Fruit fly (Drosophila melanogaster) whole organism, embryonic: Measurements from ENCODE around the gene CG10581.

Experiments used
- Adf1 ChIP-seq: fragments of 200-800 bp; sonication (Bioruptor generic); IDR thresholded peaks from 2 replicates; pipeline ENCODE4 v1.3.6; 2022; ENCODE audit warnings: missing biosample characterization, missing genetic modification characterization
- CG12391 ChIP-seq: fragments of 200-800 bp; sonication (Bioruptor generic); optimal IDR thresholded peaks from 3 replicates; lab custom pipeline; 2018; ENCODE audit warnings: missing biosample characterization, mild to moderate bottlenecking, missing genetic modification characterization, moderate library complexity
- CG13296 ChIP-seq: fragments of 200-800 bp; sonication (Bioruptor generic); optimal IDR thresholded peaks from 3 replicates; lab custom pipeline; 2018; ENCODE audit warnings: missing biosample characterization, mild to moderate bottlenecking, missing genetic modification characterization
- CG13424 ChIP-seq: fragments of 200-800 bp; sonication (Bioruptor generic); optimal IDR thresholded peaks from 2 replicates; lab custom pipeline; 2019; ENCODE audit warnings: missing biosample characterization, mild to moderate bottlenecking, missing genetic modification characterization, moderate library complexity
- CG15269 ChIP-seq: fragments of 200-800 bp; sonication (Bioruptor generic); optimal IDR thresholded peaks from 2 replicates; lab custom pipeline; 2018; ENCODE audit warnings: missing biosample characterization, mild to moderate bottlenecking, missing genetic modification characterization, moderate library complexity
- CG15514 ChIP-seq: fragments of 200-800 bp; sonication (Bioruptor generic); optimal IDR thresholded peaks from 3 replicates; lab custom pipeline; 2017; ENCODE audit warnings: missing biosample characterization, missing genetic modification characterization, mild to moderate bottlenecking, moderate library complexity, missing genetic modification reagents
- CG16813 ChIP-seq: fragments of 200-800 bp; sonication (Bioruptor generic); IDR thresholded peaks from 3 replicates; pipeline ENCODE4 v1.3.6; 2022; ENCODE audit warnings: missing biosample characterization, missing genetic modification characterization; ENCODE audit not compliant: partially characterized antibody
- CG17361 ChIP-seq: fragments of 200-800 bp; sonication (Bioruptor generic); IDR thresholded peaks from 3 replicates; pipeline ENCODE4 v1.3.6; 2022; ENCODE audit warnings: missing biosample characterization, missing genetic modification characterization
- CG17568 ChIP-seq: fragments of 200-800 bp; sonication (Bioruptor generic); optimal IDR thresholded peaks from 2 replicates; lab custom pipeline; 2018; ENCODE audit warnings: missing biosample characterization, mild to moderate bottlenecking, missing genetic modification characterization, moderate library complexity
- CG17802 ChIP-seq: fragments of 200-800 bp; sonication (Bioruptor generic); optimal IDR thresholded peaks from 2 replicates; lab custom pipeline; 2018; ENCODE audit warnings: missing biosample characterization, mild to moderate bottlenecking, missing genetic modification characterization, moderate library complexity
- CG18262 ChIP-seq: fragments of 200-800 bp; optimal IDR thresholded peaks from 3 replicates; lab custom pipeline; 2019; ENCODE audit warnings: missing biosample characterization, mild to moderate bottlenecking, missing genetic modification characterization, moderate library complexity
- CG2202 ChIP-seq: fragments of 200-800 bp; sonication (Bioruptor generic); optimal IDR thresholded peaks from 2 replicates; lab custom pipeline; 2018; ENCODE audit warnings: missing biosample characterization, mild to moderate bottlenecking, missing genetic modification characterization
- CG3407 ChIP-seq: fragments of 200-800 bp; sonication (Bioruptor generic); optimal IDR thresholded peaks from 2 replicates; lab custom pipeline; 2018; ENCODE audit warnings: missing biosample characterization, mild to moderate bottlenecking, missing genetic modification characterization
- CG4730 ChIP-seq: fragments of 200-800 bp; sonication (Bioruptor generic); IDR thresholded peaks from 2 replicates; pipeline ENCODE4 v1.3.6; 2022; ENCODE audit warnings: missing biosample characterization, missing genetic modification characterization
- CG6654 ChIP-seq: fragments of 200-800 bp; sonication (Bioruptor generic); optimal IDR thresholded peaks from 2 replicates; lab custom pipeline; 2017; ENCODE audit warnings: missing biosample characterization, mild to moderate bottlenecking, missing genetic modification characterization
- CG6683 ChIP-seq: fragments of 200-800 bp; sonication (Bioruptor generic); optimal IDR thresholded peaks from 2 replicates; lab custom pipeline; 2017; ENCODE audit warnings: missing biosample characterization, mild to moderate bottlenecking, missing genetic modification characterization, missing genetic modification reagents
- CG9817 ChIP-seq: fragments of 200-800 bp; sonication (Bioruptor generic); optimal IDR thresholded peaks from 2 replicates; lab custom pipeline; 2018; ENCODE audit warnings: missing biosample characterization, mild to moderate bottlenecking, missing genetic modification characterization, moderate library complexity
- CHES-1-like ChIP-seq: fragments of 200-800 bp; sonication (Bioruptor generic); optimal IDR thresholded peaks from 2 replicates; lab custom pipeline; 2016; ENCODE audit warnings: missing biosample characterization, missing genetic modification characterization
- E2f2 ChIP-seq: fragments of 200-800 bp; sonication (Bioruptor generic); IDR thresholded peaks from 2 replicates; pipeline ENCODE4 v1.3.6; 2022; ENCODE audit warnings: missing biosample characterization, missing genetic modification characterization
- Hsf ChIP-seq: fragments of 200-800 bp; sonication (Bioruptor generic); optimal IDR thresholded peaks from 3 replicates; lab custom pipeline; 2016; ENCODE audit warnings: missing biosample characterization, missing genetic modification characterization
- Mad ChIP-seq: fragments of 200-800 bp; sonication (Bioruptor generic); optimal IDR thresholded peaks from 2 replicates; lab custom pipeline; 2016; ENCODE audit warnings: missing biosample characterization, missing genetic modification characterization
- Meics ChIP-seq: fragments of 200-800 bp; sonication (Bioruptor generic); optimal IDR thresholded peaks from 2 replicates; lab custom pipeline; 2017; ENCODE audit warnings: missing biosample characterization, mild to moderate bottlenecking, missing genetic modification characterization
- Mrtf ChIP-seq: fragments of 200-800 bp; sonication (Bioruptor generic); IDR thresholded peaks from 3 replicates; pipeline ENCODE4 v1.3.6; 2022; ENCODE audit warnings: missing biosample characterization, missing genetic modification characterization
- Myb ChIP-seq: fragments of 200-800 bp; sonication (Bioruptor generic); optimal IDR thresholded peaks from 2 replicates; lab custom pipeline; 2016; ENCODE audit warnings: missing biosample characterization, missing genetic modification characterization
- NC2β ChIP-seq: fragments of 200-800 bp; sonication (Bioruptor generic); optimal IDR thresholded peaks from 2 replicates; lab custom pipeline; 2016; ENCODE audit warnings: missing biosample characterization, missing genetic modification characterization
- Neu2 ChIP-seq: fragments of 200-800 bp; sonication (Bioruptor generic); optimal IDR thresholded peaks from 3 replicates; lab custom pipeline; 2016; ENCODE audit warnings: missing biosample characterization, missing genetic modification characterization, borderline replicate concordance
- Nf-YA ChIP-seq: fragments of 200-800 bp; sonication (Bioruptor generic); IDR thresholded peaks from 2 replicates; pipeline ENCODE4 v1.3.6; 2022; ENCODE audit warnings: missing biosample characterization, missing genetic modification characterization
- Pdp1 ChIP-seq, 2 experiments: fragments of 200-800 bp; sonication (Bioruptor generic); optimal IDR thresholded peaks; 3 replicates each; lab custom pipeline; 2016; ENCODE audit warnings: missing biosample characterization in 2 of 2, missing genetic modification characterization in 2 of 2, mild to moderate bottlenecking in 1 of 2, moderate library complexity in 1 of 2
- Ssrp ChIP-seq: fragments of 200-800 bp; sonication (Bioruptor generic); optimal IDR thresholded peaks from 2 replicates; lab custom pipeline; 2018; ENCODE audit warnings: missing biosample characterization, mild to moderate bottlenecking, missing genetic modification characterization, moderate library complexity
- Xbp1 ChIP-seq: fragments of 200-800 bp; sonication (Bioruptor generic); optimal IDR thresholded peaks from 3 replicates; lab custom pipeline; 2016; ENCODE audit warnings: missing biosample characterization, mild to moderate bottlenecking, missing genetic modification characterization
- Xrp1 ChIP-seq: fragments of 200-800 bp; sonication (Bioruptor generic); IDR thresholded peaks from 2 replicates; pipeline ENCODE4 v1.3.6; 2022; ENCODE audit warnings: missing biosample characterization, missing genetic modification characterization
- cato ChIP-seq: fragments of 200-800 bp; sonication (Bioruptor generic); optimal IDR thresholded peaks from 2 replicates; lab custom pipeline; 2016; ENCODE audit warnings: missing biosample characterization, missing genetic modification characterization, borderline replicate concordance
- dati ChIP-seq: fragments of 200-800 bp; sonication (Bioruptor generic); IDR thresholded peaks from 2 replicates; pipeline ENCODE4 v1.3.6; 2022; ENCODE audit warnings: missing biosample characterization, missing genetic modification characterization
- disco-r ChIP-seq: fragments of 200-800 bp; sonication (Bioruptor generic); optimal IDR thresholded peaks from 2 replicates; lab custom pipeline; 2016; ENCODE audit warnings: missing biosample characterization, missing genetic modification characterization
- dpn ChIP-seq, 2 experiments: fragments of 200-800 bp; sonication (Bioruptor generic); optimal IDR thresholded peaks; 3 replicates each; lab custom pipeline; 2016; ENCODE audit warnings: missing biosample characterization in 2 of 2, missing genetic modification characterization in 2 of 2
- gce ChIP-seq: fragments of 200-800 bp; sonication (Bioruptor generic); IDR thresholded peaks from 3 replicates; pipeline ENCODE4 v1.3.6; 2022; ENCODE audit warnings: missing biosample characterization, missing genetic modification characterization
- jing ChIP-seq: fragments of 200-800 bp; sonication (Bioruptor generic); optimal IDR thresholded peaks from 2 replicates; lab custom pipeline; 2018; ENCODE audit warnings: missing biosample characterization, mild to moderate bottlenecking, missing genetic modification characterization
- kah ChIP-seq: fragments of 200-800 bp; sonication (Bioruptor generic); optimal IDR thresholded peaks from 2 replicates; lab custom pipeline; 2018; ENCODE audit warnings: missing biosample characterization, mild to moderate bottlenecking, missing genetic modification characterization
- kay ChIP-seq: fragments of 200-800 bp; sonication (Bioruptor generic); optimal IDR thresholded peaks from 2 replicates; lab custom pipeline; 2016; ENCODE audit warnings: missing biosample characterization, missing genetic modification characterization
- kni ChIP-seq: fragments of 200-800 bp; sonication (Bioruptor generic); optimal IDR thresholded peaks from 3 replicates; lab custom pipeline; 2017; ENCODE audit warnings: mild to moderate bottlenecking, missing biosample characterization, missing genetic modification reagents, missing genetic modification characterization
- mam ChIP-seq: fragments of 200-800 bp; sonication (Bioruptor generic); optimal IDR thresholded peaks from 3 replicates; lab custom pipeline; 2016; ENCODE audit warnings: missing biosample characterization, missing genetic modification characterization
- nerfin-2 ChIP-seq: fragments of 200-800 bp; sonication (Bioruptor generic); IDR thresholded peaks from 2 replicates; pipeline ENCODE4 v1.3.6; 2022; ENCODE audit warnings: missing biosample characterization, missing genetic modification characterization; ENCODE audit not compliant: partially characterized antibody
- shn ChIP-seq: fragments of 200-800 bp; sonication (Bioruptor generic); optimal IDR thresholded peaks from 3 replicates; lab custom pipeline; 2016; ENCODE audit warnings: missing biosample characterization, missing genetic modification characterization
- slou ChIP-seq: fragments of 200-800 bp; sonication (Bioruptor generic); optimal IDR thresholded peaks from 3 replicates; lab custom pipeline; 2016; ENCODE audit warnings: missing biosample characterization, missing genetic modification characterization
- sna ChIP-seq: fragments of 200-800 bp; sonication (Bioruptor generic); IDR thresholded peaks from 2 replicates; pipeline ENCODE4 v1.3.6; 2022; ENCODE audit warnings: missing biosample characterization, missing genetic modification characterization; ENCODE audit not compliant: partially characterized antibody
- ssp ChIP-seq: fragments of 200-800 bp; sonication (Bioruptor generic); IDR thresholded peaks from 2 replicates; pipeline ENCODE4 v1.3.6; 2022; ENCODE audit warnings: missing biosample characterization, missing genetic modification characterization
- tap ChIP-seq: fragments of 200-800 bp; optimal IDR thresholded peaks from 3 replicates; lab custom pipeline; 2019; ENCODE audit warnings: missing biosample characterization, mild to moderate bottlenecking, missing genetic modification characterization, moderate library complexity
- tgo ChIP-seq: fragments of 200-800 bp; sonication (Bioruptor generic); IDR thresholded peaks from 3 replicates; pipeline ENCODE4 v1.3.6; 2022; ENCODE audit warnings: missing biosample characterization, missing genetic modification characterization
- wdn ChIP-seq: fragments of 200-800 bp; sonication (Bioruptor generic); IDR thresholded peaks from 2 replicates; pipeline ENCODE4 v1.3.6; 2022; ENCODE audit warnings: missing biosample characterization, missing genetic modification characterization

The CG10581 gene

DNA sequence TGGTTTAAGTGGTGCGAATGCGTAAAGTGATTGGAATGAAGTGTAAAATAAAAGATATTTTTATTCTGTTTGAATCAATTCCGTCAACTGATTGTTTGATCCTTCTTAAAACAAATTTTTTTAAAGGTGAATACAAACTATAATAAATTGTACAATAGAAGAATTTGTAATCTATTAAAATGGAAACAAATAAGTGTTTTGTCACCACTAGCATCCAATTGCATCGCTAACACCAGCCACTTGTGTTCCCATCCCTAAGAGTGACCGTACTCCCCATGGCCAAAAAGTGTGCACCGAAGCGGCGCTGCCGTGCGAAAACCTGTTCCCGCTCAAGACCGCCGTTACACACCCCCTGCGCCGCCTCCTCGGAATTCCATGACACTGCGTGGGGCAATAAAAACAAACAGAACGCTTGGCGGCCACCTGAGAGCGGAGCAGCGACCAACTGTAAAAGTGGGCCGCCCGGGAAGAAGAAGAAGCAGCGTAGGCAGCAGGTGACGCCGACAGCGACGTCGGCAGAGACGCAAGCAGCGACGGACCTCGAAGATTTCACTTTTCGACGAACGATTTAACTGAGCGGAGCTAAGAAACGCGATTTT lies 6.2 kb downstream of the CG10581 start, which contains the start of gene Pdss2 (continued):
- peak; percentile 17 to 72 for TF ChIP-seq Pdp1 (GFP tag; optimal IDR thresholded peaks at IDR 0.05; lab: Kevin White, UChicago)
- peak; percentile 59 for TF ChIP-seq CG13296 (GFP tag; lab: Kevin White, UChicago)
- peak; percentile 72 for TF ChIP-seq Ssrp (tag; lab: Kevin White, UChicago)
- TF ChIP-seq ssp (GFP tag; lab: Robert Waterston, UW) = peak; percentile 77
- TF ChIP-seq CG2202 (tag; lab: Kevin White, UChicago) = peak; percentile 15
- TF ChIP-seq Neu2 (GFP tag; lab: Kevin White, UChicago) = no peak
- peak; percentile 3 for TF ChIP-seq CG6654 (GFP tag; lab: Kevin White, UChicago)
- peak; percentile 65 to 71 for TF ChIP-seq dpn (GFP tag; optimal IDR thresholded peaks at IDR 0.05; lab: Kevin White, UChicago)
- TF ChIP-seq tgo (GFP tag; lab: Robert Waterston, UW) = peak; percentile 76
- peak; percentile 24 for TF ChIP-seq slou (GFP tag; lab: Kevin White, UChicago)
- peak; percentile 78 for TF ChIP-seq Hsf
- peak; percentile 54 for TF ChIP-seq shn
- peak; percentile 24 for TF ChIP-seq Myb (GFP tag; lab: Kevin White, UChicago)
- peak; percentile 38; the same call in 1 of the 2 replicates for TF ChIP-seq nerfin-2
- peak; percentile 32 for TF ChIP-seq tap
- TF ChIP-seq E2f2 (GFP tag; lab: Robert Waterston, UW) = peak; percentile 57
- TF ChIP-seq NC2β (GFP tag; lab: Kevin White, UChicago) = peak; percentile 41
- TF ChIP-seq CG15269 = peak; percentile 68
- peak; percentile 23 for TF ChIP-seq CG3407 (GFP tag; lab: Kevin White, UChicago)
- peak; percentile 51 for TF ChIP-seq Mad (GFP tag; lab: Kevin White, UChicago)
- peak; percentile 53 for TF ChIP-seq Meics (GFP tag; lab: Kevin White, UChicago)
- peak; percentile 66 for TF ChIP-seq Xrp1
- peak; percentile 86 for TF ChIP-seq sna (GFP tag; lab: Robert Waterston, UW)
- no peak for TF ChIP-seq dati
- TF ChIP-seq CHES-1-like (GFP tag; lab: Kevin White, UChicago) = peak; percentile 78
- peak; percentile 78 for TF ChIP-seq CG13424
- TF ChIP-seq CG12391 (tag; lab: Kevin White, UChicago) = peak; percentile 84
- peak; percentile 77 for TF ChIP-seq CG16813 (GFP tag; lab: Robert Waterston, UW)
- peak; percentile 67 for TF ChIP-seq CG18262
- TF ChIP-seq CG17568 (GFP tag; lab: Kevin White, UChicago) = peak; percentile 15
- no peak for TF ChIP-seq gce (GFP tag; lab: Robert Waterston, UW)
- peak; percentile 42 for TF ChIP-seq CG17802
- no peak for TF ChIP-seq jing (GFP tag; lab: Kevin White, UChicago)
- TF ChIP-seq kay = peak; percentile 49
- TF ChIP-seq Mrtf = no peak; the same call in 2 of the 3 replicates
- no peak for TF ChIP-seq CG6683 (GFP tag; lab: Kevin White, UChicago)
- TF ChIP-seq Xbp1 (GFP tag; lab: Kevin White, UChicago) = peak; percentile 85
- peak; percentile 25 for TF ChIP-seq cato
- TF ChIP-seq kah = peak; percentile 96
- peak; percentile 86 for TF ChIP-seq CG9817 (tag; lab: Kevin White, UChicago)
- TF ChIP-seq Nf-YA = no peak
- TF ChIP-seq mam (GFP tag; lab: Kevin White, UChicago) = peak; percentile 83
- TF ChIP-seq CG15514 = peak; percentile 73
- peak; percentile 63; the same call in 1 of the 2 replicates for TF ChIP-seq CG4730
- TF ChIP-seq kni = peak; percentile 98
- TF ChIP-seq Adf1 (GFP tag; lab: Robert Waterston, UW) = peak; percentile 99
- peak; percentile 25 for TF ChIP-seq disco-r (GFP tag; lab: Kevin White, UChicago)
- TF ChIP-seq CG17361 (GFP tag; lab: Robert Waterston, UW) = peak; percentile 78
- peak; percentile 63; the same call in 1 of the 2 replicates for TF ChIP-seq wdn (GFP tag; lab: Robert Waterston, UW)
